Worm (Caenorhabditis elegans) whole organism, young adult: Measurements from ENCODE around the gene acc-1.

ENCODE experiments used
- B0035.1 ChIP-seq: sonication (generic microtip); optimal IDR thresholded peaks from 2 replicates; lab custom pipeline; 2016; ENCODE audit warnings: missing genetic modification characterization, mild to moderate bottlenecking, missing compliant biosample characterization, missing genotype, missing genetic modification reagents
- F23B12.7 ChIP-seq: sonication (generic microtip); optimal IDR thresholded peaks from 2 replicates; lab custom pipeline; 2017; ENCODE audit warnings: missing genetic modification characterization, mild to moderate bottlenecking, missing compliant biosample characterization, antibody characterized with exemption, moderate library complexity; ENCODE audit not compliant: insufficient read depth
- F57A8.1 ChIP-seq: fragments of 200-800 bp; sonication (Bioruptor generic); optimal IDR thresholded peaks from 2 replicates; lab custom pipeline; 2018; ENCODE audit warnings: mild to moderate bottlenecking, missing genetic modification characterization, moderate library complexity, missing compliant biosample characterization
- F57C9.4 ChIP-seq: sonication (generic microtip); optimal IDR thresholded peaks from 2 replicates; lab custom pipeline; 2017; ENCODE audit warnings: mild to moderate bottlenecking, missing genetic modification characterization, missing compliant biosample characterization
- K11D2.4 ChIP-seq: fragments of 200-800 bp; sonication (Bioruptor generic); IDR thresholded peaks from 2 replicates; pipeline ENCODE4 v1.3.6; 2022; ENCODE audit warnings: missing genetic modification reagents, missing genetic modification characterization, missing compliant biosample characterization
- T07F8.4 ChIP-seq: sonication (generic microtip); optimal IDR thresholded peaks from 2 replicates; lab custom pipeline; 2016; ENCODE audit warnings: mild to moderate bottlenecking, missing genetic modification characterization, moderate library complexity, missing compliant biosample characterization
- Y53F4B.3 ChIP-seq: fragments of 200-800 bp; sonication (Bioruptor generic); IDR thresholded peaks from 2 replicates; pipeline ENCODE4 v1.3.6; 2022; ENCODE audit warnings: missing genetic modification reagents, missing genetic modification characterization, missing compliant biosample characterization
- Y67H2A.10 ChIP-seq: fragments of 200-800 bp; sonication (Bioruptor generic); conservative IDR thresholded peaks from 2 replicates; pipeline ENCODE4 v1.3.6; 2022; ENCODE audit warnings: missing genetic modification reagents, missing genetic modification characterization, missing compliant biosample characterization
- ZK185.1 ChIP-seq: sonication (generic microtip); optimal IDR thresholded peaks from 2 replicates; lab custom pipeline; 2016; ENCODE audit warnings: mild to moderate bottlenecking, missing genetic modification characterization, missing compliant biosample characterization; ENCODE audit not compliant: poor library complexity, severe bottlenecking
- atf-7 ChIP-seq: sonication (generic microtip); optimal IDR thresholded peaks from 2 replicates; lab custom pipeline; 2017; ENCODE audit warnings: mild to moderate bottlenecking, missing genetic modification characterization, missing compliant biosample characterization
- attf-5 ChIP-seq: fragments of 200-800 bp; sonication (Bioruptor generic); optimal IDR thresholded peaks from 2 replicates; lab custom pipeline; 2018; ENCODE audit warnings: mild to moderate bottlenecking, missing genetic modification characterization, missing compliant biosample characterization
- attf-6 ChIP-seq: fragments of 200-800 bp; sonication (Bioruptor generic); IDR thresholded peaks from 2 replicates; pipeline ENCODE4 v1.3.6; 2022; ENCODE audit warnings: missing genetic modification reagents, missing genetic modification characterization, missing compliant biosample characterization
- cebp-1 ChIP-seq, 2 experiments: fragments of 200-800 bp in 1 of 2; sonication (Bioruptor generic) in 1 of 2; sonication (generic microtip) in 1 of 2; IDR thresholded peaks in 1 of 2; optimal IDR thresholded peaks in 1 of 2; 2 replicates each; pipeline versions ENCODE4 v1.3.6 to Lab custom; 2017 to 2022; ENCODE audit warnings: missing compliant biosample characterization in 2 of 2, missing genetic modification characterization in 2 of 2, mild to moderate bottlenecking in 1 of 2, missing genetic modification reagents in 1 of 2, moderate library complexity in 1 of 2
- ceh-91 ChIP-seq: fragments of 200-800 bp; sonication (Bioruptor generic); IDR thresholded peaks from 2 replicates; pipeline ENCODE4 v1.3.6; 2022; ENCODE audit warnings: missing genetic modification reagents, missing genetic modification characterization, missing compliant biosample characterization
- die-1 ChIP-seq: sonication (generic microtip); optimal IDR thresholded peaks from 2 replicates; lab custom pipeline; 2016; ENCODE audit warnings: missing genotype, mild to moderate bottlenecking, missing genetic modification characterization, missing compliant biosample characterization
- egrh-3 ChIP-seq: fragments of 200-800 bp; sonication (Bioruptor generic); IDR thresholded peaks from 2 replicates; pipeline ENCODE4 v1.3.6; 2022; ENCODE audit warnings: missing genetic modification reagents, missing genetic modification characterization, missing compliant biosample characterization
- fkh-3 ChIP-seq: sonication (generic microtip); optimal IDR thresholded peaks from 2 replicates; lab custom pipeline; 2016; ENCODE audit warnings: mild to moderate bottlenecking, missing genetic modification characterization, missing compliant biosample characterization
- hlh-12 ChIP-seq: sonication (generic microtip); optimal IDR thresholded peaks from 2 replicates; lab custom pipeline; 2016; ENCODE audit warnings: missing genetic modification characterization, missing compliant biosample characterization
- hmg-1.2 ChIP-seq: fragments of 200-800 bp; sonication (Bioruptor generic); IDR thresholded peaks from 2 replicates; pipeline ENCODE4 v1.3.6; 2022; ENCODE audit warnings: missing genetic modification reagents, missing genetic modification characterization, missing compliant biosample characterization
- lag-1 ChIP-seq: fragments of 200-800 bp; sonication (Bioruptor generic); IDR thresholded peaks from 2 replicates; pipeline ENCODE4 v1.3.6; 2022; ENCODE audit warnings: missing genetic modification reagents, missing genetic modification characterization, missing compliant biosample characterization
- let-607 ChIP-seq, 2 experiments: fragments of 200-800 bp in 1 of 2; sonication (Bioruptor generic) in 1 of 2; sonication (generic microtip) in 1 of 2; optimal IDR thresholded peaks; 2 replicates each; lab custom pipeline; 2016 to 2018; ENCODE audit warnings: mild to moderate bottlenecking in 2 of 2, missing compliant biosample characterization in 2 of 2, missing genetic modification characterization in 2 of 2, moderate library complexity in 2 of 2, missing genotype in 1 of 2
- lin-40 ChIP-seq: sonication (generic microtip); optimal IDR thresholded peaks from 2 replicates; lab custom pipeline; 2016; ENCODE audit warnings: missing genetic modification characterization, mild to moderate bottlenecking, missing compliant biosample characterization, missing genotype, missing genetic modification reagents
- lsy-27 ChIP-seq: sonication (generic microtip); optimal IDR thresholded peaks from 2 replicates; lab custom pipeline; 2017; ENCODE audit warnings: missing genetic modification characterization, mild to moderate bottlenecking, missing compliant biosample characterization, antibody characterized with exemption, missing genotype, borderline replicate concordance; ENCODE audit not compliant: insufficient read depth
- nfyb-1 ChIP-seq: fragments of 200-800 bp; sonication (Bioruptor generic); IDR thresholded peaks from 2 replicates; pipeline ENCODE4 v1.3.6; 2022; ENCODE audit warnings: missing genetic modification reagents, missing genetic modification characterization, missing compliant biosample characterization
- nhr-80 ChIP-seq: sonication (generic microtip); optimal IDR thresholded peaks from 2 replicates; lab custom pipeline; 2016; ENCODE audit warnings: missing genetic modification characterization, missing compliant biosample characterization
- rpc-1 ChIP-seq, 2 experiments: fragments of 150-350 bp in 1 of 2; sonication (generic microtip) in 1 of 2; optimal IDR thresholded peaks; 2 replicates each; lab custom pipeline; 2014 to 2018; ENCODE audit warnings: missing biosample characterization in 1 of 2, missing genetic modification characterization in 1 of 2, missing genetic modification reagents in 1 of 2, missing genotype in 1 of 2
- somi-1 ChIP-seq: fragments of 200-800 bp; sonication (Bioruptor generic); optimal IDR thresholded peaks from 2 replicates; lab custom pipeline; 2018; ENCODE audit warnings: mild to moderate bottlenecking, missing genetic modification characterization, missing compliant biosample characterization
- sptf-2 ChIP-seq: fragments of 200-800 bp; sonication (Bioruptor generic); optimal IDR thresholded peaks from 2 replicates; lab custom pipeline; 2018; ENCODE audit warnings: mild to moderate bottlenecking, missing genetic modification characterization, missing compliant biosample characterization
- zim-3 ChIP-seq: sonication (generic microtip); optimal IDR thresholded peaks from 2 replicates; lab custom pipeline; 2017; ENCODE audit warnings: mild to moderate bottlenecking, missing genetic modification characterization, moderate library complexity, missing compliant biosample characterization
- ztf-18 ChIP-seq: sonication (generic microtip); optimal IDR thresholded peaks from 2 replicates; lab custom pipeline; 2016; ENCODE audit warnings: missing genotype, mild to moderate bottlenecking, missing genetic modification characterization, missing compliant biosample characterization
- ztf-26 ChIP-seq: sonication (generic microtip); optimal IDR thresholded peaks from 2 replicates; lab custom pipeline; 2017; ENCODE audit warnings: missing genetic modification characterization, missing compliant biosample characterization

acc-1 gene

DNA sequence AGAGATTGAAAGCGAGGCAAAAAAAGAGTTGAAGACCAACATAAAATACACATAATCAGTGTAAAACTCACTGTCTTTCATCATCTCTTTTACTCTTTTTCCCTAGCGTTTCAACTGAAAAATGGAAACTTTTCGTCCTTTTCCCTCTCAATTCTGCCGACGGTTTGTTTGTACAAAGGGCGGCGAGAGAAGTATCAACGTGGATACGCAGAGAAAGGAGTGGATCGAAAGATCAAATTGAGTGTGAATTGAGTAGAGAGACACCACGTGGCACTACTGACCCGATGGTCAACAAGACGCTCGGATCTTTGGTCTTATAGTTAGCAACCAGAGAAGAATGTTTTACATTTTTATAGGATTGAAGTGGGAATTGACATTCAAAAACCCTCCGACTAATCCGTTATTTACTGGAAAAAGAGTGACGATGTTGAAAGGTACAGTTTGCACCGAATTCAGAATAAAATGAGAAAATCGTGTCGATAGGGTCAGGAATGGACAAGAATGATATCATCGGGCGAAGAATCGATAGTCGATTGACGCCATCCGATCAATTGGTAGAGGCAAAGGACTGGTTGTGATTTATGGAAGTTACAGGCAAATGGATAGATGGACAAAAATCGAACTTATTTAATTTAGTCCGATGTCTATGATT, 13.3 kb downstream of the acc-1 start (continued):
- TF ChIP-seq lin-40 (tag; lab: Kevin White, UChicago) (peak; percentile 67), let-607 (tag; optimal IDR thresholded peaks at IDR 0.05; lab: Kevin White, UChicago) (peak in 1 of 2 experiments; percentile 46), F23B12.7 (tag; lab: Kevin White, UChicago) (peak; percentile 37), ZK185.1 (tag; lab: Kevin White, UChicago) (peak; percentile 26)

DNA sequence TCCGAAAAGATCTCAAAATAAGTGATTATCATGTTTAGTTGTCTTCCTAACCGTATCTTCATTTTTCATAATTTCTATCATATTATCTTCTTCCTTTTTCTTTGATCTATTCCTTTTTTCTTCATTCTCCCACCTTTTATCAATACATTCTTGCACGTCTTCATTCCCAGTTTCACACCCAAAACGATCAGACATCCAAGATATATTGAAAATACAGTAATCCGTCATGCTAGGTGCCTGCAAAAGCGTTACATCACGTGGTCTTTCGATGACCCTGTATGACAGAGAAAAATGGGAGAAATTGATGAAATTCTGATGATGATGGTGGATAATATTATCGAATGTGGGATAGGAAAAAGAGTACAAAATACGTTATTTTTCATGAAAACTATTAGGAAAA, 14.6 kb downstream of the acc-1 start:
- TF ChIP-seq ceh-91 (no peak), cebp-1 (GFP tag; IDR thresholded peaks at IDR 0.05; lab: Robert Waterston, UW) (no peak), cebp-1 (tag; optimal IDR thresholded peaks at IDR 0.05; lab: Kevin White, UChicago) (peak; percentile 33), B0035.1 (no peak), ztf-26 (tag; lab: Kevin White, UChicago) (peak; percentile 47), somi-1 (GFP tag; lab: Kevin White, UChicago) (peak; percentile 82), attf-5 (no peak), lin-40 (tag; lab: Kevin White, UChicago) (peak; percentile 53)

- TF ChIP-seq rpc-1 (optimal IDR thresholded peaks at IDR 0.05; lab: Kevin White, UChicago), result no peak
- TF ChIP-seq rpc-1 (tag; optimal IDR thresholded peaks at IDR 0.05; lab: Kevin White, UChicago), result no peak
- no peak for TF ChIP-seq hlh-12 (tag; lab: Kevin White, UChicago)
- TF ChIP-seq ceh-91, result no peak
- TF ChIP-seq F57C9.4 (tag; lab: Kevin White, UChicago), result no peak
- TF ChIP-seq B0035.1, result no peak
- TF ChIP-seq zim-3 (tag; lab: Kevin White, UChicago), result no peak
- TF ChIP-seq lsy-27 (tag; lab: Kevin White, UChicago), result no peak
Observed at ce11 chrIV:9673206-9673605, 15.4 kb downstream of the acc-1 start.

- TF ChIP-seq ZK185.1 (tag; lab: Kevin White, UChicago) (no peak), ztf-18 (tag; lab: Kevin White, UChicago) (no peak), atf-7 (tag; lab: Kevin White, UChicago) (no peak), hmg-1.2 (no peak), nfyb-1 (0 out of 2 replicates have a peak, but pooled peaks have one; percentile 8), nhr-80 (tag; lab: Kevin White, UChicago) (peak; percentile 29)
Observed at ce11 chrIV:9673683-9674336, 16.0 kb downstream of the acc-1 start.

- TF ChIP-seq Y67H2A.10 (GFP tag; lab: Robert Waterston, UW), result no peak
- no peak for TF ChIP-seq fkh-3
- TF ChIP-seq die-1 (tag; lab: Kevin White, UChicago), result no peak
- no peak for TF ChIP-seq sptf-2 (GFP tag; lab: Kevin White, UChicago)
- TF ChIP-seq ztf-26 (tag; lab: Kevin White, UChicago), result no peak
- TF ChIP-seq lag-1, result no peak
- no peak for TF ChIP-seq T07F8.4 (tag; lab: Kevin White, UChicago)
- no peak for TF ChIP-seq K11D2.4 (GFP tag; lab: Robert Waterston, UW)
- TF ChIP-seq Y53F4B.3 (GFP tag; lab: Robert Waterston, UW), result no peak
- TF ChIP-seq F57A8.1 (GFP tag; lab: Kevin White, UChicago), result no peak
- no peak for TF ChIP-seq attf-6 (GFP tag; lab: Robert Waterston, UW)
- TF ChIP-seq egrh-3 (GFP tag; lab: Robert Waterston, UW), result no peak
- TF ChIP-seq, all 124 proteins: peak for 0
Observed at ce11 chrIV:9675572-9675971, 17.7 kb downstream of the acc-1 start, which contains the start of gene nhr-34. TSS of gene nhr-34 (minus strand) at chrIV:9675672.
